Worm (Caenorhabditis elegans): Measurements from ENCODE around the gene gst-6.

The gst-6 gene

ce11 chrII:4924729-4925128 is 45.0 kb downstream of the gst-6 start:
- no peak for TF ChIP-seq snpc-4 (tag; optimal IDR thresholded peaks at IDR 0.05)
- TF ChIP-seq C34F6.9 (tag; optimal IDR thresholded peaks at IDR 0.05), result no peak
- no peak for TF ChIP-seq nhr-23 (tag; optimal IDR thresholded peaks at IDR 0.05)
- TF ChIP-seq unc-39 (tag; optimal IDR thresholded peaks at IDR 0.05), result no peak
- no peak for TF ChIP-seq egl-27 (tag; optimal IDR thresholded peaks at IDR 0.05)
- no peak for TF ChIP-seq lin-13 (GFP tag; optimal IDR thresholded peaks at IDR 0.05)
- no peak for TF ChIP-seq nhr-77 (tag; optimal IDR thresholded peaks at IDR 0.05)
- no peak for TF ChIP-seq nhr-237 (tag; optimal IDR thresholded peaks at IDR 0.05)
- no peak for TF ChIP-seq Y55F3AM.14 (GFP tag; optimal IDR thresholded peaks at IDR 0.05)
- no peak for TF ChIP-seq sem-4 (tag; optimal IDR thresholded peaks at IDR 0.05)
- no peak for TF ChIP-seq nhr-25 (tag; optimal IDR thresholded peaks at IDR 0.05)
- no peak for TF ChIP-seq ceh-16 (tag; optimal IDR thresholded peaks at IDR 0.05)
- TF ChIP-seq nhr-129 (tag; optimal IDR thresholded peaks at IDR 0.05), result no peak
- TF ChIP-seq ztf-1 (GFP tag; conservative IDR thresholded peaks at IDR 0.05), result no peak
- TF ChIP-seq unc-55 (GFP tag; optimal IDR thresholded peaks at IDR 0.05), result no peak
- TF ChIP-seq elt-3 (tag; optimal IDR thresholded peaks at IDR 0.05), result no peak
- TF ChIP-seq nhr-11 (tag; optimal IDR thresholded peaks at IDR 0.05), result no peak

ce11 chrII:4925198-4925764 is 45.6 kb downstream of the gst-6 start, which contains the start of gene aagr-2:
TSS of gene aagr-2 (minus strand) at chrII:4925248.
- TF ChIP-seq F13H6.1 (tag; optimal IDR thresholded peaks at IDR 0.05), result peak; percentile 62
- TF ChIP-seq crh-2 (tag; optimal IDR thresholded peaks at IDR 0.05), result peak; percentile 95
- TF ChIP-seq sma-9 (GFP tag; optimal IDR thresholded peaks at IDR 0.05), result peak; percentile 93
- TF ChIP-seq sma-9 (tag; optimal IDR thresholded peaks at IDR 0.05), result no peak
- TF ChIP-seq sma-3 (GFP tag; optimal IDR thresholded peaks at IDR 0.05), result peak; percentile 10
- TF ChIP-seq mab-5 (tag; optimal IDR thresholded peaks at IDR 0.05), result no peak
- TF ChIP-seq mdl-1 (tag; optimal IDR thresholded peaks at IDR 0.05), result peak in 1 of 2 experiments; percentile 47
- no peak for TF ChIP-seq unc-62 (GFP tag; optimal IDR thresholded peaks at IDR 0.05)
- peak; percentile 93 for TF ChIP-seq fos-1 (tag; optimal IDR thresholded peaks at IDR 0.05)
- TF ChIP-seq gmeb-1 (tag; optimal IDR thresholded peaks at IDR 0.05), result peak; percentile 9

All from whole organism, L2 larva.